Fruit fly (Drosophila melanogaster): Measurements from ENCODE around the gene Dus4.

The Dus4 gene

DNA sequence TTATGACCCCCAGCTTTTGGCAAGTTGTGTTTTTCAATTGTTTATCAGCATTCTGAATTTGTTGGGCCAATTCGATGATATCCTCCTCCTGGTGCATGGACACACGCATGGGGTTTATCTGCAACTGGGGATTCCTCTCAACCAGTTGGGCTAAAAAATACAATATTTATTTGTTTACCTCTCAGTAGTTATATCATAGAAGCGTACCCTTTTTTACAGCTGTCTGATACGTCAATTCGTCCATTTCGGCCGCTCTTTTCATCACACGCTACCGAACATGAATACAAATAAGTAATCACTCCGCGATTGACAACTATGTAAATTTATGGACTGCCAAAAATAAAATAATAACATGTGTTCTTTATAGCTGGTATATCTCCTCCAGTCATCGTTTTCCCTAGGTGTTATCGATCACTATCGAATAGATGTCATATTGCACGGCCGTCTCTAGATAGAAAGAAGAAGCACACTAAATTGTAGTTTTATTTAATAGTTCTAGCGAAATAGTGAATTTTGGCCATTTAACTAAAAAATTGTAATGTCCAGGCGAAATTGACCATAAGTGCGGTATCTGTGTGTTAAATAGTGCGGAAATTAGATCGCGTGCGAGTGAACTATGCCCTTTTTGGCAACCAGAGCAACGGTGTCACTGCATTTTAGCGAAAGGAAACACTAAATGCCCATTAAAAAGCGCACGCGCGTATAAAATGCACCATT lies 28.7 kb upstream of the Dus4 start, which contains the start of the genes mib2 and CG31800 (continued):
- peak; percentile 63 for TF ChIP-seq pzg (GFP tag; optimal IDR thresholded peaks at IDR 0.05)
- TF ChIP-seq Poxn (GFP tag; IDR thresholded peaks at IDR 0.05), result no peak
- TF ChIP-seq vvl (GFP tag; IDR thresholded peaks at IDR 0.05), result peak; percentile 8; the same call in 1 of the 2 replicates
- TF ChIP-seq CG4424 (GFP tag; optimal IDR thresholded peaks at IDR 0.05), result no peak
- TF ChIP-seq MESR4 (GFP tag; optimal IDR thresholded peaks at IDR 0.05), result peak; percentile 79
- no peak for TF ChIP-seq CG6175 (GFP tag; IDR thresholded peaks at IDR 0.05)
- no peak for TF ChIP-seq HLH54F (GFP tag; optimal IDR thresholded peaks at IDR 0.05)
- peak; percentile 86; the same call in 2 of the 3 replicates for TF ChIP-seq Opbp (GFP tag; IDR thresholded peaks at IDR 0.05; ENCODE audit: partially characterized antibody)
- TF ChIP-seq Mad (GFP tag; optimal IDR thresholded peaks at IDR 0.05), result no peak
- TF ChIP-seq CG2120 (GFP tag; optimal IDR thresholded peaks at IDR 0.05), result peak; percentile 42
- TF ChIP-seq CG14710 (tag; optimal IDR thresholded peaks at IDR 0.05), result peak; percentile 27
- TF ChIP-seq kay (GFP tag; optimal IDR thresholded peaks at IDR 0.05), result no peak
- TF ChIP-seq CG10147 (GFP tag; optimal IDR thresholded peaks at IDR 0.05), result peak; percentile 32
- no peak for TF ChIP-seq Eip74EF (GFP tag; optimal IDR thresholded peaks at IDR 0.05)
- no peak for TF ChIP-seq Blimp-1 (GFP tag; optimal IDR thresholded peaks at IDR 0.05)
- no peak for TF ChIP-seq CG12071 (GFP tag; optimal IDR thresholded peaks at IDR 0.05)
- no peak for TF ChIP-seq CG10462 (GFP tag; optimal IDR thresholded peaks at IDR 0.05)
- TF ChIP-seq nmo (GFP tag; optimal IDR thresholded peaks at IDR 0.05), result peak; percentile 20
- no peak for TF ChIP-seq CG12391 (tag; optimal IDR thresholded peaks at IDR 0.05)
- peak; percentile 84 for TF ChIP-seq BEAF-32 (GFP tag; optimal IDR thresholded peaks at IDR 0.05)
- TF ChIP-seq Oli (tag; optimal IDR thresholded peaks at IDR 0.05), result no peak
- TF ChIP-seq CG17385 (GFP tag; optimal IDR thresholded peaks at IDR 0.05), result peak; percentile 95
- no peak for TF ChIP-seq org-1 (GFP tag; optimal IDR thresholded peaks at IDR 0.05)
- peak; percentile 20 for TF ChIP-seq grau (tag; optimal IDR thresholded peaks at IDR 0.05)
- peak; percentile 83 for TF ChIP-seq sna (GFP tag; IDR thresholded peaks at IDR 0.05; ENCODE audit: partially characterized antibody)
- no peak for TF ChIP-seq Camta (GFP tag; optimal IDR thresholded peaks at IDR 0.05)
- peak; percentile 57 for TF ChIP-seq dm (GFP tag; optimal IDR thresholded peaks at IDR 0.05)
- TF ChIP-seq CG42726 (GFP tag; IDR thresholded peaks at IDR 0.05; ENCODE audit: partially characterized antibody), result peak; percentile 80
- TF ChIP-seq CG9609 (GFP tag; optimal IDR thresholded peaks at IDR 0.05), result no peak
- TF ChIP-seq CG13424 (tag; optimal IDR thresholded peaks at IDR 0.05), result peak; percentile 2
- TF ChIP-seq gfzf (GFP tag; optimal IDR thresholded peaks at IDR 0.05), result peak; percentile 22
- TF ChIP-seq mld (GFP tag; IDR thresholded peaks at IDR 0.05; ENCODE audit: partially characterized antibody), result peak; percentile 84
- no peak for TF ChIP-seq corto (GFP tag; optimal IDR thresholded peaks at IDR 0.05)
- no peak for TF ChIP-seq chif (GFP tag; optimal IDR thresholded peaks at IDR 0.05)
- TF ChIP-seq tap (tag; optimal IDR thresholded peaks at IDR 0.05), result no peak
- no peak for TF ChIP-seq CG1792 (GFP tag; optimal IDR thresholded peaks at IDR 0.05)
- TF ChIP-seq Rfx (GFP tag; IDR thresholded peaks at IDR 0.05), result no peak
- peak; percentile 17 for TF ChIP-seq scrt (GFP tag; optimal IDR thresholded peaks at IDR 0.05)
- peak; percentile 93 for TF ChIP-seq Sry-δ (GFP tag; optimal IDR thresholded peaks at IDR 0.05)
- peak in 1 of 2 experiments; percentile 0 for TF ChIP-seq dpn (GFP tag; optimal IDR thresholded peaks at IDR 0.05)
- TF ChIP-seq CG8359 (GFP tag; optimal IDR thresholded peaks at IDR 0.05; ENCODE audit: borderline replicate concordance), result no peak
- TF ChIP-seq CG4617 (GFP tag; optimal IDR thresholded peaks at IDR 0.05; ENCODE audit: borderline replicate concordance), result peak; percentile 90
- no peak for TF ChIP-seq CG31388 (GFP tag; optimal IDR thresholded peaks at IDR 0.05)
- TF ChIP-seq shn (GFP tag; optimal IDR thresholded peaks at IDR 0.05), result no peak
- TF ChIP-seq Dref (GFP tag; IDR thresholded peaks at IDR 0.05), result peak; percentile 86
- peak; percentile 77 for TF ChIP-seq twi (tag; optimal IDR thresholded peaks at IDR 0.05)
- peak; percentile 12 for TF ChIP-seq Sin3A (optimal IDR thresholded peaks at IDR 0.05)
- peak; percentile 1 for TF ChIP-seq CG13894 (tag; optimal IDR thresholded peaks at IDR 0.05)

Data from whole organism, embryonic.